Fruit fly (Drosophila melanogaster) whole organism, embryonic: ENCODE measurements around the gene Rtnl1.

ENCODE experiments used
- Atf6 ChIP-seq: fragments of 200-800 bp; sonication (Bioruptor generic); IDR thresholded peaks from 2 replicates; pipeline ENCODE4 v1.3.6; 2022; ENCODE audit warnings: missing biosample characterization, missing genetic modification characterization
- CG10565 ChIP-seq: fragments of 200-800 bp; sonication (Bioruptor generic); optimal IDR thresholded peaks from 3 replicates; lab custom pipeline; 2016; ENCODE audit warnings: missing biosample characterization, mild to moderate bottlenecking, missing genetic modification characterization
- CG11093 ChIP-seq: fragments of 200-800 bp; sonication (Bioruptor generic); IDR thresholded peaks from 3 replicates; pipeline ENCODE4 v1.3.6; 2022; ENCODE audit warnings: missing biosample characterization, missing genetic modification characterization
- CG12236 ChIP-seq: fragments of 200-800 bp; sonication (Bioruptor generic); optimal IDR thresholded peaks from 2 replicates; lab custom pipeline; 2016; ENCODE audit warnings: missing biosample characterization, missing genetic modification characterization
- CG12659 ChIP-seq: fragments of 200-800 bp; sonication (Bioruptor generic); optimal IDR thresholded peaks from 3 replicates; lab custom pipeline; 2017; ENCODE audit warnings: mild to moderate bottlenecking, missing biosample characterization, missing genetic modification reagents, missing genetic modification characterization
- CG12744 ChIP-seq: fragments of 200-800 bp; sonication (Bioruptor generic); optimal IDR thresholded peaks from 2 replicates; lab custom pipeline; 2016; ENCODE audit warnings: missing biosample characterization, missing genetic modification characterization
- CG14050 ChIP-seq: fragments of 200-800 bp; sonication (Bioruptor generic); IDR thresholded peaks from 3 replicates; pipeline ENCODE4 v1.3.6; 2022; ENCODE audit warnings: missing biosample characterization, missing genetic modification characterization
- CG16813 ChIP-seq: fragments of 200-800 bp; sonication (Bioruptor generic); IDR thresholded peaks from 3 replicates; pipeline ENCODE4 v1.3.6; 2022; ENCODE audit warnings: missing biosample characterization, missing genetic modification characterization; ENCODE audit not compliant: partially characterized antibody
- CG17186 ChIP-seq: fragments of 200-800 bp; sonication (Bioruptor generic); optimal IDR thresholded peaks from 3 replicates; lab custom pipeline; 2017; ENCODE audit warnings: missing biosample characterization, missing genetic modification reagents, missing genetic modification characterization
- CG17568 ChIP-seq: fragments of 200-800 bp; sonication (Bioruptor generic); optimal IDR thresholded peaks from 2 replicates; lab custom pipeline; 2018; ENCODE audit warnings: missing biosample characterization, mild to moderate bottlenecking, missing genetic modification characterization, moderate library complexity
- CG17829 ChIP-seq: fragments of 200-800 bp; optimal IDR thresholded peaks from 2 replicates; lab custom pipeline; 2019; ENCODE audit warnings: missing biosample characterization, mild to moderate bottlenecking, missing genetic modification characterization, moderate library complexity
- CG18011 ChIP-seq: fragments of 200-800 bp; sonication (Bioruptor generic); optimal IDR thresholded peaks from 2 replicates; lab custom pipeline; 2017; ENCODE audit warnings: missing biosample characterization, missing genetic modification characterization, mild to moderate bottlenecking, moderate library complexity, missing genotype
- CG18262 ChIP-seq: fragments of 200-800 bp; optimal IDR thresholded peaks from 3 replicates; lab custom pipeline; 2019; ENCODE audit warnings: missing biosample characterization, mild to moderate bottlenecking, missing genetic modification characterization, moderate library complexity
- CG4730 ChIP-seq: fragments of 200-800 bp; sonication (Bioruptor generic); IDR thresholded peaks from 2 replicates; pipeline ENCODE4 v1.3.6; 2022; ENCODE audit warnings: missing biosample characterization, missing genetic modification characterization
- CG5953 ChIP-seq: fragments of 200-800 bp; sonication (Bioruptor generic); IDR thresholded peaks from 2 replicates; pipeline ENCODE4 v1.3.6; 2022; ENCODE audit warnings: missing biosample characterization, missing genetic modification characterization
- CG7271 ChIP-seq: fragments of 200-800 bp; sonication (Bioruptor generic); optimal IDR thresholded peaks from 2 replicates; lab custom pipeline; 2018; ENCODE audit warnings: missing biosample characterization, mild to moderate bottlenecking, missing genetic modification characterization, moderate library complexity
- D19A ChIP-seq: fragments of 200-800 bp; optimal IDR thresholded peaks from 3 replicates; lab custom pipeline; 2019; ENCODE audit warnings: missing biosample characterization, mild to moderate bottlenecking, missing genetic modification characterization, moderate library complexity
- Dad ChIP-seq: fragments of 200-800 bp; sonication (Bioruptor generic); optimal IDR thresholded peaks from 3 replicates; lab custom pipeline; 2016; ENCODE audit warnings: missing biosample characterization, missing genetic modification characterization
- Dfd ChIP-seq, 2 experiments: fragments of >200 bp; optimal IDR thresholded peaks; 2 replicates each; lab custom pipeline; 2017; ENCODE audit warnings: missing biosample characterization in 2 of 2, missing genetic modification characterization in 2 of 2
- Hr3 ChIP-seq: fragments of 200-800 bp; sonication (Bioruptor generic); optimal IDR thresholded peaks from 3 replicates; lab custom pipeline; 2016; ENCODE audit warnings: missing biosample characterization, missing genetic modification characterization
- Nf-YB ChIP-seq: fragments of 200-800 bp; sonication (Bioruptor generic); optimal IDR thresholded peaks from 3 replicates; lab custom pipeline; 2019; ENCODE audit warnings: missing biosample characterization, mild to moderate bottlenecking, missing genetic modification characterization, moderate library complexity
- PHDP ChIP-seq: fragments of 200-800 bp; sonication (Bioruptor generic); optimal IDR thresholded peaks from 3 replicates; lab custom pipeline; 2018; ENCODE audit warnings: missing biosample characterization, mild to moderate bottlenecking, missing genetic modification characterization, moderate library complexity
- Pdp1 ChIP-seq, 2 experiments: fragments of 200-800 bp; sonication (Bioruptor generic); optimal IDR thresholded peaks; 3 replicates each; lab custom pipeline; 2016; ENCODE audit warnings: missing biosample characterization in 2 of 2, missing genetic modification characterization in 2 of 2, mild to moderate bottlenecking in 1 of 2, moderate library complexity in 1 of 2
- Sin3A ChIP-seq: fragments of >200 bp; optimal IDR thresholded peaks from 2 replicates; lab custom pipeline; 2018
- Sry-β ChIP-seq: fragments of 200-800 bp; sonication (Bioruptor generic); optimal IDR thresholded peaks from 2 replicates; lab custom pipeline; 2018; ENCODE audit warnings: missing biosample characterization, mild to moderate bottlenecking, missing genetic modification characterization, moderate library complexity
- Sry-δ ChIP-seq: fragments of 200-800 bp; sonication (Bioruptor generic); optimal IDR thresholded peaks from 2 replicates; lab custom pipeline; 2016; ENCODE audit warnings: missing biosample characterization, missing genetic modification characterization
- Stat92E ChIP-seq, 3 experiments: fragments of >200 bp in 2 of 3; fragments of 200-800 bp in 1 of 3; sonication (Bioruptor generic) in 1 of 3; optimal IDR thresholded peaks; 2 replicates each; lab custom pipeline; 2017 to 2019; ENCODE audit warnings: missing biosample characterization in 3 of 3, missing genetic modification characterization in 3 of 3, mild to moderate bottlenecking in 1 of 3, moderate library complexity in 1 of 3
- ab ChIP-seq: fragments of 200-800 bp; sonication (Bioruptor generic); optimal IDR thresholded peaks from 2 replicates; lab custom pipeline; 2016; ENCODE audit warnings: missing biosample characterization, missing genetic modification characterization
- ac ChIP-seq: fragments of 200-800 bp; sonication (Bioruptor generic); optimal IDR thresholded peaks from 3 replicates; lab custom pipeline; 2017; ENCODE audit warnings: missing biosample characterization, mild to moderate bottlenecking, missing genetic modification characterization
- az2 ChIP-seq: fragments of 200-800 bp; sonication (Bioruptor generic); optimal IDR thresholded peaks from 3 replicates; lab custom pipeline; 2016; ENCODE audit warnings: missing biosample characterization, missing genetic modification characterization
- cato ChIP-seq: fragments of 200-800 bp; sonication (Bioruptor generic); optimal IDR thresholded peaks from 2 replicates; lab custom pipeline; 2016; ENCODE audit warnings: missing biosample characterization, missing genetic modification characterization, borderline replicate concordance
- dmrt11E ChIP-seq: fragments of 200-800 bp; sonication (Bioruptor generic); optimal IDR thresholded peaks from 3 replicates; lab custom pipeline; 2018; ENCODE audit warnings: missing biosample characterization, mild to moderate bottlenecking, missing genetic modification characterization, moderate library complexity
- dpn ChIP-seq, 2 experiments: fragments of 200-800 bp; sonication (Bioruptor generic); optimal IDR thresholded peaks; 3 replicates each; lab custom pipeline; 2016; ENCODE audit warnings: missing biosample characterization in 2 of 2, missing genetic modification characterization in 2 of 2
- dysf ChIP-seq: fragments of 200-800 bp; sonication (Bioruptor generic); IDR thresholded peaks from 3 replicates; pipeline ENCODE4 v1.3.6; 2022; ENCODE audit warnings: missing biosample characterization, missing genetic modification characterization
- ftz-f1 ChIP-seq: fragments of 200-800 bp; sonication (Bioruptor generic); optimal IDR thresholded peaks from 2 replicates; lab custom pipeline; 2016; ENCODE audit warnings: missing biosample characterization, missing genetic modification characterization
- fu2 ChIP-seq: fragments of 200-800 bp; sonication (Bioruptor generic); optimal IDR thresholded peaks from 2 replicates; lab custom pipeline; 2016; ENCODE audit warnings: missing biosample characterization, missing genetic modification characterization
- gce ChIP-seq: fragments of 200-800 bp; sonication (Bioruptor generic); IDR thresholded peaks from 3 replicates; pipeline ENCODE4 v1.3.6; 2022; ENCODE audit warnings: missing biosample characterization, missing genetic modification characterization
- gcm2 ChIP-seq: fragments of 200-800 bp; sonication (Bioruptor generic); optimal IDR thresholded peaks from 2 replicates; lab custom pipeline; 2016; ENCODE audit warnings: missing biosample characterization, missing genetic modification characterization
- gro ChIP-seq: fragments of 200-800 bp; sonication (Bioruptor generic); optimal IDR thresholded peaks from 2 replicates; lab custom pipeline; 2016; ENCODE audit warnings: missing biosample characterization, missing genetic modification characterization
- jing ChIP-seq: fragments of 200-800 bp; sonication (Bioruptor generic); optimal IDR thresholded peaks from 2 replicates; lab custom pipeline; 2018; ENCODE audit warnings: missing biosample characterization, mild to moderate bottlenecking, missing genetic modification characterization
- kni ChIP-seq: fragments of 200-800 bp; sonication (Bioruptor generic); optimal IDR thresholded peaks from 3 replicates; lab custom pipeline; 2017; ENCODE audit warnings: mild to moderate bottlenecking, missing biosample characterization, missing genetic modification reagents, missing genetic modification characterization
- knrl ChIP-seq: fragments of 200-800 bp; sonication (Bioruptor generic); IDR thresholded peaks from 3 replicates; pipeline ENCODE4 v1.3.6; 2022; ENCODE audit warnings: missing biosample characterization, missing genetic modification characterization; ENCODE audit not compliant: partially characterized antibody
- mld ChIP-seq: fragments of 200-800 bp; sonication (Bioruptor generic); IDR thresholded peaks from 3 replicates; pipeline ENCODE4 v1.3.6; 2022; ENCODE audit warnings: missing biosample characterization, missing genetic modification characterization; ENCODE audit not compliant: partially characterized antibody
- run ChIP-seq: fragments of 200-800 bp; sonication (Bioruptor generic); optimal IDR thresholded peaks from 3 replicates; lab custom pipeline; 2018; ENCODE audit warnings: missing biosample characterization, mild to moderate bottlenecking, missing genetic modification characterization
- scrt ChIP-seq: fragments of 200-800 bp; sonication (Bioruptor generic); optimal IDR thresholded peaks from 2 replicates; lab custom pipeline; 2018; ENCODE audit warnings: missing biosample characterization, mild to moderate bottlenecking, missing genetic modification characterization, moderate library complexity
- slou ChIP-seq: fragments of 200-800 bp; sonication (Bioruptor generic); optimal IDR thresholded peaks from 3 replicates; lab custom pipeline; 2016; ENCODE audit warnings: missing biosample characterization, missing genetic modification characterization
- tll ChIP-seq, 2 experiments: fragments of 200-800 bp in 1 of 2; fragments of >200 bp in 1 of 2; sonication (Bioruptor generic) in 1 of 2; optimal IDR thresholded peaks; 2 replicates each; lab custom pipeline; 2017 to 2019; ENCODE audit warnings: missing biosample characterization in 2 of 2, missing genetic modification characterization in 2 of 2, mild to moderate bottlenecking in 1 of 2, moderate library complexity in 1 of 2
- ttk ChIP-seq: fragments of 200-800 bp; sonication (Bioruptor generic); IDR thresholded peaks from 2 replicates; pipeline ENCODE4 v2.1.2; 2022; ENCODE audit warnings: missing biosample characterization, missing genetic modification characterization
- tx ChIP-seq: fragments of 200-800 bp; sonication (Bioruptor generic); optimal IDR thresholded peaks from 2 replicates; lab custom pipeline; 2016; ENCODE audit warnings: missing biosample characterization, missing genetic modification characterization

The Rtnl1 gene

DNA sequence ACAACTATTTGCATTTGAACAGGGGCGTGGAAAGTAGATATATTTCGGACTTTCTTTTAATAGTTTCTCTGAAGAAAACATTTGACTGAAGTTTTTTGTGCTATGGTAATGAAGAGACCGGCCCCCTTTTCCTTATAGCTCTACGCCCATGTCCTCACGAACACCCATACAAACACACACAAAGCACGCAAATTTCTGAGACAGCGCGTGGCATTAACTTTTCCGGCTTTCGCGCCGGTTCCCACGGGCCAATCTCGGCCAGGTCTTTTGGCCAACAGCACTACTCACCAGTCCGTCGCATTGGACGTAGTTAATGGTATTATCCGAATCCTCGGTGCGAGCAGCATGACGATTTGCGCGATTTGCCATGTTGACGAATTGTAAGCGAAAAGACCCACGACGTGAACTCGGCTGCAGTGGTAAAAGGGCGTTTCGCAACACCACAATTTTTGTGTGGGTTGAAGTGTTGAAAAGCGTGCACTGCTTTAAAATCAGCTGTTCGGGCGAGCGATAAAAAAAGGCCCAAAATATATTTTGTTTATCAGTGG is 42.9 kb upstream of the Rtnl1 start, which contains the start of gene senju (continued):
- TF ChIP-seq CG12236 (GFP tag; lab: Kevin White, UChicago) (peak; percentile 62), ftz-f1 (GFP tag; lab: Kevin White, UChicago) (peak; percentile 75), kni (GFP tag; lab: Kevin White, UChicago) (peak; percentile 81), tx (GFP tag; lab: Kevin White, UChicago) (peak; percentile 82), dpn (GFP tag; optimal IDR thresholded peaks at IDR 0.05; lab: Kevin White, UChicago) (peak; percentile 85 to 93), Pdp1 (GFP tag; optimal IDR thresholded peaks at IDR 0.05; lab: Kevin White, UChicago) (peak; percentile 79 to 80), CG5953 (GFP tag; lab: Robert Waterston, UW) (peak; percentile 62; the same call in 1 of the 2 replicates), dysf (GFP tag; lab: Robert Waterston, UW) (peak; percentile 89), PHDP (tag; lab: Kevin White, UChicago) (peak; percentile 87), Hr3 (GFP tag; lab: Kevin White, UChicago) (peak; percentile 83), CG17829 (tag; lab: Kevin White, UChicago) (peak; percentile 63), CG10565 (GFP tag; lab: Kevin White, UChicago) (no peak), fu2 (GFP tag; lab: Kevin White, UChicago) (peak; percentile 88), gce (peak; percentile 79; the same call in 2 of the 3 replicates), run (tag; lab: Kevin White, UChicago) (peak; percentile 61), ab (GFP tag; lab: Kevin White, UChicago) (peak; percentile 61), D19A (tag; lab: Kevin White, UChicago) (peak; percentile 66), CG4730 (peak; percentile 57), CG18262 (tag; lab: Kevin White, UChicago) (peak; percentile 78), CG11093 (GFP tag; lab: Robert Waterston, UW) (peak; percentile 61; the same call in 2 of the 3 replicates), scrt (peak; percentile 65), mld (GFP tag; lab: Robert Waterston, UW) (0 out of 3 replicates have a peak, but pooled peaks have one; percentile 46), slou (GFP tag; lab: Kevin White, UChicago) (peak; percentile 52), ttk (peak; percentile 69), ac (peak; percentile 15), knrl (GFP tag; lab: Robert Waterston, UW) (peak; percentile 27; the same call in 1 of the 3 replicates), CG12744 (peak; percentile 76), CG18011 (GFP tag; lab: Kevin White, UChicago) (peak; percentile 86), Dad (GFP tag; lab: Kevin White, UChicago) (peak; percentile 88), Sry-δ (GFP tag; lab: Kevin White, UChicago) (peak; percentile 45), dmrt11E (tag; lab: Kevin White, UChicago) (peak; percentile 69), Sry-β (GFP tag; lab: Kevin White, UChicago) (no peak), CG16813 (peak; percentile 39; the same call in 1 of the 3 replicates), Stat92E (GFP tag; optimal IDR thresholded peaks at IDR 0.05; lab: Kevin White, UChicago) (peak in 1 of 3 experiments; percentile 8), az2 (GFP tag; lab: Kevin White, UChicago) (peak; percentile 88), gro (GFP tag; lab: Kevin White, UChicago) (peak; percentile 90), CG12659 (GFP tag; lab: Kevin White, UChicago) (peak; percentile 90), jing (GFP tag; lab: Kevin White, UChicago) (peak; percentile 76), Nf-YB (GFP tag; lab: Kevin White, UChicago) (peak; percentile 58), cato (GFP tag; lab: Kevin White, UChicago) (peak; percentile 58), Sin3A (lab: Kevin White, UChicago) (peak; percentile 77), CG7271 (tag; lab: Kevin White, UChicago) (no peak), CG17186 (GFP tag; lab: Kevin White, UChicago) (peak; percentile 83), CG17568 (peak; percentile 61), tll (GFP tag; optimal IDR thresholded peaks at IDR 0.05; lab: Kevin White, UChicago) (peak in 1 of 2 experiments; percentile 19), CG14050 (GFP tag; lab: Robert Waterston, UW) (peak; percentile 65), Atf6 (GFP tag; lab: Robert Waterston, UW) (peak; percentile 80), Dfd (GFP tag; optimal IDR thresholded peaks at IDR 0.05; lab: Kevin White, UChicago) (no peak), gcm2 (GFP tag; lab: Kevin White, UChicago) (peak; percentile 68)
